Worm (Caenorhabditis elegans) whole organism, L1 larva: Measurements from ENCODE around the gene frpr-15.

Source experiments
- C04F5.9 ChIP-seq: sonication (generic microtip); optimal IDR thresholded peaks from 2 replicates; lab custom pipeline; 2016; ENCODE audit warnings: missing genetic modification characterization, missing compliant biosample characterization
- aha-1 ChIP-seq: fragments of 150-350 bp; optimal IDR thresholded peaks from 2 replicates; lab custom pipeline; 2014; ENCODE audit warnings: missing biosample characterization, missing genetic modification characterization
- aly-2 ChIP-seq: fragments of 150-350 bp; optimal IDR thresholded peaks from 2 replicates; lab custom pipeline; 2014; ENCODE audit warnings: missing biosample characterization, missing genetic modification characterization
- blmp-1 ChIP-seq: fragments of 150-350 bp; optimal IDR thresholded peaks from 2 replicates; lab custom pipeline; 2014; ENCODE audit warnings: missing biosample characterization, missing genetic modification characterization
- ceh-63 ChIP-seq: fragments of 200-800 bp; sonication (Bioruptor generic); optimal IDR thresholded peaks from 2 replicates; lab custom pipeline; 2018; ENCODE audit warnings: mild to moderate bottlenecking, missing genetic modification characterization, missing compliant biosample characterization
- ceh-88 ChIP-seq: fragments of 200-800 bp; sonication (Bioruptor generic); IDR thresholded peaks from 2 replicates; pipeline ENCODE4 v1.3.6; 2022; ENCODE audit warnings: missing genetic modification characterization, missing compliant biosample characterization
- ceh-90 ChIP-seq: sonication (generic microtip); optimal IDR thresholded peaks from 2 replicates; lab custom pipeline; 2016; ENCODE audit warnings: missing genetic modification characterization, missing compliant biosample characterization
- dpl-1 ChIP-seq, 3 experiments: fragments of 150-350 bp in 2 of 3; sonication (generic microtip) in 1 of 3; optimal IDR thresholded peaks; 2 replicates each; lab custom pipeline; 2014 to 2017; ENCODE audit warnings: missing biosample characterization in 3 of 3, missing genetic modification characterization in 3 of 3, missing genetic modification reagents in 3 of 3
- dsc-1 ChIP-seq: sonication (generic microtip); optimal IDR thresholded peaks from 2 replicates; lab custom pipeline; 2016; ENCODE audit warnings: mild to moderate bottlenecking, missing genetic modification characterization, missing compliant biosample characterization
- efl-1 ChIP-seq, 4 experiments: fragments of 150-350 bp; optimal IDR thresholded peaks in 3 of 4; peaks in 1 of 4; 1 replicate in 1 of 4; 2 replicates in 3 of 4; lab custom pipeline; 2014; ENCODE audit warnings: missing biosample characterization in 2 of 4, missing genetic modification characterization in 2 of 4, missing genetic modification reagents in 2 of 4
- efl-3 ChIP-seq: fragments of 200-800 bp; sonication (Bioruptor generic); optimal IDR thresholded peaks from 2 replicates; lab custom pipeline; 2018; ENCODE audit warnings: mild to moderate bottlenecking, missing genetic modification characterization, missing compliant biosample characterization
- egl-13 ChIP-seq: sonication (generic microtip); optimal IDR thresholded peaks from 2 replicates; lab custom pipeline; 2016; ENCODE audit warnings: missing genotype, missing genetic modification reagents, missing genetic modification characterization, missing compliant biosample characterization
- elt-3 ChIP-seq, 6 experiments: fragments of 150-350 bp in 1 of 6; sonication (generic microtip); optimal IDR thresholded peaks; 2 replicates each; lab custom pipeline; 2017 to 2018; ENCODE audit warnings: missing biosample characterization in 6 of 6, missing genetic modification characterization in 6 of 6, inconsistent platforms in 1 of 6
- ets-5 ChIP-seq: fragments of 200-800 bp; sonication (Bioruptor generic); IDR thresholded peaks from 2 replicates; pipeline ENCODE4 v1.3.6; 2022; ENCODE audit warnings: missing genetic modification characterization, missing compliant biosample characterization
- fkh-4 ChIP-seq: sonication (generic microtip); optimal IDR thresholded peaks from 2 replicates; lab custom pipeline; 2016; ENCODE audit warnings: missing compliant biosample characterization, missing genetic modification characterization, borderline replicate concordance
- fkh-8 ChIP-seq: sonication (generic microtip); optimal IDR thresholded peaks from 2 replicates; lab custom pipeline; 2016; ENCODE audit warnings: mild to moderate bottlenecking, missing genetic modification characterization, missing compliant biosample characterization
- fos-1 ChIP-seq: fragments of 150-350 bp; optimal IDR thresholded peaks from 2 replicates; lab custom pipeline; 2014; ENCODE audit warnings: missing biosample characterization, missing genetic modification characterization
- grh-1 ChIP-seq: fragments of 200-800 bp; sonication (Bioruptor generic); IDR thresholded peaks from 2 replicates; pipeline ENCODE4 v1.3.6; 2022; ENCODE audit warnings: missing genetic modification reagents, missing genetic modification characterization, missing compliant biosample characterization
- hpl-2 ChIP-seq: fragments of 150-350 bp; optimal IDR thresholded peaks from 2 replicates; lab custom pipeline; 2014; ENCODE audit warnings: missing biosample characterization, missing genetic modification reagents, missing genetic modification characterization
- irx-1 ChIP-seq: sonication (generic microtip); optimal IDR thresholded peaks from 2 replicates; lab custom pipeline; 2016; ENCODE audit warnings: missing genetic modification characterization, missing compliant biosample characterization
- lin-15B ChIP-seq: fragments of 150-350 bp; sonication (generic microtip); optimal IDR thresholded peaks from 3 replicates; lab custom pipeline; 2014; ENCODE audit warnings: missing biosample characterization, missing genetic modification characterization
- lin-35 ChIP-seq, 2 experiments: fragments of 150-350 bp; optimal IDR thresholded peaks; 2 replicates each; lab custom pipeline; 2014; ENCODE audit warnings: missing biosample characterization in 2 of 2, missing genetic modification characterization in 2 of 2, missing genetic modification reagents in 2 of 2
- lir-3 ChIP-seq: sonication (generic microtip); optimal IDR thresholded peaks from 2 replicates; lab custom pipeline; 2016; ENCODE audit warnings: mild to moderate bottlenecking, missing genetic modification characterization, moderate library complexity, missing compliant biosample characterization; ENCODE audit not compliant: poor library complexity
- mdl-1 ChIP-seq, 2 experiments: fragments of 150-350 bp; optimal IDR thresholded peaks; 2 replicates each; lab custom pipeline; 2014 to 2017; ENCODE audit warnings: missing biosample characterization in 2 of 2, missing genetic modification characterization in 2 of 2, inconsistent platforms in 1 of 2
- mef-2 ChIP-seq: fragments of 150-350 bp; optimal IDR thresholded peaks from 2 replicates; lab custom pipeline; 2014; ENCODE audit warnings: missing biosample characterization, missing genetic modification characterization
- nhr-77 ChIP-seq: fragments of 150-350 bp; optimal IDR thresholded peaks from 2 replicates; lab custom pipeline; 2014; ENCODE audit warnings: missing biosample characterization, missing genetic modification characterization
- nhr-84 ChIP-seq: sonication (generic microtip); optimal IDR thresholded peaks from 2 replicates; lab custom pipeline; 2017; ENCODE audit warnings: missing biosample characterization, missing genetic modification characterization
- nhr-85 ChIP-seq: sonication (generic microtip); peaks from one replicate; lab custom pipeline; 2016; ENCODE audit warnings: missing genetic modification characterization, inconsistent platforms, missing compliant biosample characterization
- nhr-90 ChIP-seq: sonication (generic microtip); optimal IDR thresholded peaks from 2 replicates; lab custom pipeline; 2016; ENCODE audit warnings: mild to moderate bottlenecking, missing genetic modification characterization, missing compliant biosample characterization; ENCODE audit not compliant: poor library complexity
- pax-3 ChIP-seq: fragments of 200-800 bp; sonication (Bioruptor generic); optimal IDR thresholded peaks from 2 replicates; lab custom pipeline; 2018; ENCODE audit warnings: mild to moderate bottlenecking, missing genetic modification characterization, moderate library complexity, missing compliant biosample characterization
- rnt-1 ChIP-seq: sonication (generic microtip); optimal IDR thresholded peaks from 2 replicates; lab custom pipeline; 2016; ENCODE audit warnings: mild to moderate bottlenecking, missing genetic modification characterization, moderate library complexity, missing compliant biosample characterization
- sox-4 ChIP-seq: sonication (generic microtip); optimal IDR thresholded peaks from 2 replicates; lab custom pipeline; 2016; ENCODE audit warnings: missing genetic modification characterization, missing compliant biosample characterization
- sup-37 ChIP-seq: fragments of 200-800 bp; sonication (Bioruptor generic); optimal IDR thresholded peaks from 2 replicates; lab custom pipeline; 2018; ENCODE audit warnings: mild to moderate bottlenecking, missing genetic modification characterization, missing compliant biosample characterization
- swsn-7 ChIP-seq: sonication (generic microtip); optimal IDR thresholded peaks from 2 replicates; lab custom pipeline; 2016; ENCODE audit warnings: missing genetic modification characterization, missing compliant biosample characterization
- tbx-2 ChIP-seq: sonication (generic microtip); optimal IDR thresholded peaks from 2 replicates; lab custom pipeline; 2016; ENCODE audit warnings: missing genetic modification characterization, missing compliant biosample characterization
- unc-130 ChIP-seq: fragments of 150-350 bp; optimal IDR thresholded peaks from 2 replicates; lab custom pipeline; 2017; ENCODE audit warnings: missing biosample characterization, missing genetic modification characterization, inconsistent platforms
- unc-30 ChIP-seq: sonication (generic microtip); optimal IDR thresholded peaks from 2 replicates; lab custom pipeline; 2017; ENCODE audit warnings: missing biosample characterization, missing genetic modification characterization
- unc-86 ChIP-seq: sonication (generic microtip); optimal IDR thresholded peaks from 2 replicates; lab custom pipeline; 2016; ENCODE audit warnings: missing genetic modification characterization, missing compliant biosample characterization
- unc-98 ChIP-seq: fragments of 200-800 bp; sonication (Bioruptor generic); IDR thresholded peaks from 2 replicates; pipeline ENCODE4 v1.3.6; 2022; ENCODE audit warnings: missing genetic modification characterization, missing compliant biosample characterization
- vab-15 ChIP-seq: sonication (generic microtip); optimal IDR thresholded peaks from 2 replicates; lab custom pipeline; 2017; ENCODE audit warnings: missing genotype, mild to moderate bottlenecking, missing genetic modification characterization, missing compliant biosample characterization
- zag-1 ChIP-seq: fragments of 150-350 bp; optimal IDR thresholded peaks from 2 replicates; lab custom pipeline; 2014; ENCODE audit warnings: missing biosample characterization, missing genetic modification characterization
- zip-4 ChIP-seq: fragments of 200-800 bp; sonication (Bioruptor generic); optimal IDR thresholded peaks from 2 replicates; lab custom pipeline; 2018; ENCODE audit warnings: mild to moderate bottlenecking, missing genetic modification characterization, moderate library complexity, missing compliant biosample characterization
- ztf-11 ChIP-seq, 2 experiments: sonication (generic microtip); optimal IDR thresholded peaks; 2 replicates each; lab custom pipeline; 2016 to 2017; ENCODE audit warnings: missing genetic modification characterization in 2 of 2, missing biosample characterization in 1 of 2, missing compliant biosample characterization in 1 of 2

Gene frpr-15

DNA sequence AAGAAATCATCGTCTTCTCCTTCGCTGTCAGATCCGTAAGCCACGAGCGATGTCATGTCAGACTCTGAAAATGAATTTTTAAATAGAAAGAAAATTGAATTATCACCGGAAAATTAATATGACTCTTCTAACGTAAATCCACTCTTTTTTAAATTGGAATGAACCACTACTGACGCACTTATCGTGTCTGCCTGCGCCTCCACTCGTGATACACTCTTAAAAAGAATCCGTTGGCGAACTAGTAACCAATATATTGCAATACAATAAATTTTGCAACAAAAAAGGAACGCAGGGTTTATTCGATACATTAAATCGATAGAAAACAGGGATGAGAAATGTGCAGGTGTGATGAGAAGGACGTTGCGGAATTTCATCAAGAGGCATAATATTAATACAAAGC is 20.5 kb upstream of the frpr-15 start, which contains the start of gene ccch-3 (continued):
- no peak for TF ChIP-seq ets-5 (GFP tag; lab: Robert Waterston, UW)
- peak; percentile 78 for TF ChIP-seq swsn-7 (tag; lab: Kevin White, UChicago)
- TF ChIP-seq dsc-1: peak; percentile 69
- peak; percentile 77 for TF ChIP-seq tbx-2
- no peak for TF ChIP-seq ceh-90 (tag; lab: Kevin White, UChicago)
- TF ChIP-seq blmp-1 (tag; lab: Kevin White, UChicago): peak; percentile 66
- TF ChIP-seq mdl-1 (tag; optimal IDR thresholded peaks at IDR 0.05; lab: Kevin White, UChicago): peak in 1 of 2 experiments; percentile 59
- TF ChIP-seq rnt-1 (tag; lab: Kevin White, UChicago): peak; percentile 79
- peak; percentile 31 for TF ChIP-seq fkh-4 (tag; lab: Kevin White, UChicago)
- no peak for TF ChIP-seq ztf-11 (tag; optimal IDR thresholded peaks at IDR 0.05; lab: Kevin White, UChicago)
- peak; percentile 5 for TF ChIP-seq nhr-77 (tag; lab: Kevin White, UChicago)
- TF ChIP-seq zip-4 (GFP tag; lab: Kevin White, UChicago): no peak
- TF ChIP-seq aha-1 (tag; lab: Kevin White, UChicago): no peak
- peak; percentile 81 for TF ChIP-seq nhr-90
- no peak for TF ChIP-seq unc-98 (GFP tag; lab: Robert Waterston, UW)
- TF ChIP-seq dpl-1 (GFP tag; optimal IDR thresholded peaks at IDR 0.05; lab: Kevin White, UChicago): peak; percentile 63 to 83 (median 81)
- TF ChIP-seq C04F5.9 (tag; lab: Kevin White, UChicago): peak; percentile 42
- TF ChIP-seq grh-1: 0 out of 2 replicates have a peak, but pooled peaks have one; percentile 30
- TF ChIP-seq zag-1 (tag; lab: Kevin White, UChicago): no peak
- TF ChIP-seq lin-35 (GFP tag; optimal IDR thresholded peaks at IDR 0.05; lab: Kevin White, UChicago): peak; percentile 76 to 86
- no peak for TF ChIP-seq lin-15B (tag; lab: Kevin White, UChicago)
- TF ChIP-seq vab-15 (tag; lab: Kevin White, UChicago): peak; percentile 45
- TF ChIP-seq ceh-63: no peak
- no peak for TF ChIP-seq efl-3 (GFP tag; lab: Kevin White, UChicago)
- TF ChIP-seq aly-2: no peak
- peak; percentile 43 for TF ChIP-seq irx-1 (tag; lab: Kevin White, UChicago)
- TF ChIP-seq unc-86 (tag; lab: Kevin White, UChicago): peak; percentile 29
- no peak for TF ChIP-seq nhr-84
- peak; percentile 37 for TF ChIP-seq lir-3 (tag; lab: Kevin White, UChicago)
- peak in 3 of 6 experiments; percentile 7 to 71 (median 39) for TF ChIP-seq elt-3 (tag; optimal IDR thresholded peaks at IDR 0.05; lab: Kevin White, UChicago)
- TF ChIP-seq nhr-85 (tag; lab: Kevin White, UChicago): peak; percentile 86
- peak; percentile 70 for TF ChIP-seq fkh-8
- peak; percentile 72 to 80 for TF ChIP-seq efl-1 (optimal IDR thresholded peaks at IDR 0.05; lab: Kevin White, UChicago)
- peak; percentile 78 to 97 for TF ChIP-seq efl-1 (GFP tag; optimal IDR thresholded peaks at IDR 0.05 in 1 of 2; lab: Kevin White, UChicago)
- peak; percentile 54 for TF ChIP-seq sox-4
- TF ChIP-seq unc-30: no peak
- TF ChIP-seq unc-130 (tag; lab: Kevin White, UChicago): peak; percentile 78
- TF ChIP-seq fos-1 (tag; lab: Kevin White, UChicago): peak; percentile 6
- no peak for TF ChIP-seq egl-13
- TF ChIP-seq sup-37 (GFP tag; lab: Kevin White, UChicago): no peak
- TF ChIP-seq ceh-88 (GFP tag; lab: Robert Waterston, UW): no peak
- no peak for TF ChIP-seq hpl-2 (GFP tag; lab: Kevin White, UChicago)
- TF ChIP-seq pax-3 (tag; lab: Kevin White, UChicago): peak; percentile 57
- TF ChIP-seq mef-2: no peak
